Fruit fly (Drosophila melanogaster) whole organism, embryonic: ENCODE measurements around the gene CG32298.

ENCODE experiments used
- Atf6 ChIP-seq: fragments of 200-800 bp; sonication (Bioruptor generic); IDR thresholded peaks from 2 replicates; pipeline ENCODE4 v1.3.6; 2022; ENCODE audit warnings: missing biosample characterization, missing genetic modification characterization
- CG10543 ChIP-seq: fragments of 200-800 bp; sonication (Bioruptor generic); optimal IDR thresholded peaks from 3 replicates; lab custom pipeline; 2017; ENCODE audit warnings: missing biosample characterization, mild to moderate bottlenecking, missing genetic modification characterization, moderate library complexity
- CG12769 ChIP-seq: fragments of 200-800 bp; sonication (Bioruptor generic); optimal IDR thresholded peaks from 2 replicates; lab custom pipeline; 2019; ENCODE audit warnings: missing biosample characterization, mild to moderate bottlenecking, missing genetic modification characterization, moderate library complexity
- CG2116 ChIP-seq: fragments of 200-800 bp; sonication (Bioruptor generic); optimal IDR thresholded peaks from 3 replicates; lab custom pipeline; 2018; ENCODE audit warnings: missing biosample characterization, mild to moderate bottlenecking, missing genetic modification characterization
- CG31388 ChIP-seq: fragments of 200-800 bp; sonication (Bioruptor generic); optimal IDR thresholded peaks from 2 replicates; lab custom pipeline; 2016; ENCODE audit warnings: missing biosample characterization, missing genetic modification characterization
- CG3163 ChIP-seq: fragments of 200-800 bp; sonication (Bioruptor generic); optimal IDR thresholded peaks from 3 replicates; lab custom pipeline; 2016; ENCODE audit warnings: missing biosample characterization, missing genetic modification characterization
- CG3281 ChIP-seq: fragments of 200-800 bp; sonication (Bioruptor generic); optimal IDR thresholded peaks from 3 replicates; lab custom pipeline; 2017; ENCODE audit warnings: missing biosample characterization, mild to moderate bottlenecking, missing genetic modification characterization
- CG34376 ChIP-seq: fragments of 200-800 bp; sonication (Bioruptor generic); optimal IDR thresholded peaks from 2 replicates; lab custom pipeline; 2018; ENCODE audit warnings: missing biosample characterization, mild to moderate bottlenecking, missing genetic modification characterization
- CG5953 ChIP-seq: fragments of 200-800 bp; sonication (Bioruptor generic); IDR thresholded peaks from 2 replicates; pipeline ENCODE4 v1.3.6; 2022; ENCODE audit warnings: missing biosample characterization, missing genetic modification characterization
- CG7372 ChIP-seq: fragments of 200-800 bp; sonication (Bioruptor generic); IDR thresholded peaks from 2 replicates; pipeline ENCODE4 v1.3.6; 2022; ENCODE audit warnings: missing biosample characterization, missing genetic modification characterization
- CTCF ChIP-seq: fragments of 200-800 bp; sonication (Bioruptor generic); optimal IDR thresholded peaks from 2 replicates; lab custom pipeline; 2017; ENCODE audit warnings: missing biosample characterization, mild to moderate bottlenecking, missing genetic modification characterization, moderate library complexity
- Deaf1 ChIP-seq: fragments of 200-800 bp; optimal IDR thresholded peaks from 3 replicates; lab custom pipeline; 2019; ENCODE audit warnings: missing biosample characterization, mild to moderate bottlenecking, missing genetic modification characterization, moderate library complexity
- Ets65A ChIP-seq: fragments of 200-800 bp; sonication (Bioruptor generic); peaks from one replicate; lab custom pipeline; 2016; ENCODE audit warnings: missing biosample characterization, missing genetic modification characterization
- Fer1 ChIP-seq: fragments of 200-800 bp; sonication (Bioruptor generic); optimal IDR thresholded peaks from 2 replicates; lab custom pipeline; 2017; ENCODE audit warnings: missing biosample characterization, mild to moderate bottlenecking, missing genetic modification characterization
- GATAe ChIP-seq: fragments of 200-800 bp; sonication (Bioruptor generic); conservative IDR thresholded peaks from 2 replicates; pipeline ENCODE4 v1.3.6; 2022; ENCODE audit warnings: missing biosample characterization, missing genetic modification characterization
- HLH3B ChIP-seq: fragments of 200-800 bp; sonication (Bioruptor generic); IDR thresholded peaks from 2 replicates; pipeline ENCODE4 v1.3.6; 2022; ENCODE audit warnings: missing biosample characterization, missing genetic modification characterization
- Jarid2 ChIP-seq: fragments of 200-800 bp; sonication (Bioruptor generic); optimal IDR thresholded peaks from 3 replicates; lab custom pipeline; 2017; ENCODE audit warnings: mild to moderate bottlenecking, missing biosample characterization, missing genetic modification reagents, missing genetic modification characterization
- MBD-R2 ChIP-seq: fragments of 200-800 bp; sonication (Bioruptor generic); IDR thresholded peaks from 2 replicates; pipeline ENCODE4 v1.3.6; 2022; ENCODE audit warnings: missing biosample characterization, missing genetic modification characterization
- Med ChIP-seq: fragments of 200-800 bp; sonication (Bioruptor generic); peaks from one replicate; lab custom pipeline; 2016; ENCODE audit warnings: missing biosample characterization, missing genetic modification characterization, mild to moderate bottlenecking, inconsistent platforms, moderate library complexity
- NFAT ChIP-seq: fragments of 200-800 bp; sonication (Bioruptor generic); IDR thresholded peaks from 2 replicates; pipeline ENCODE4 v1.3.6; 2022; ENCODE audit warnings: missing biosample characterization, missing genetic modification characterization
- Pdp1 ChIP-seq, 2 experiments: fragments of 200-800 bp; sonication (Bioruptor generic); optimal IDR thresholded peaks; 3 replicates each; lab custom pipeline; 2016; ENCODE audit warnings: missing biosample characterization in 2 of 2, missing genetic modification characterization in 2 of 2, mild to moderate bottlenecking in 1 of 2, moderate library complexity in 1 of 2
- Rfx ChIP-seq: fragments of 200-800 bp; sonication (Bioruptor generic); IDR thresholded peaks from 2 replicates; pipeline ENCODE4 v1.3.6; 2022; ENCODE audit warnings: missing biosample characterization, missing genetic modification characterization
- TFAM ChIP-seq: fragments of 200-800 bp; sonication (Bioruptor generic); optimal IDR thresholded peaks from 2 replicates; lab custom pipeline; 2017; ENCODE audit warnings: missing biosample characterization, missing genetic modification characterization, inconsistent platforms
- Trl ChIP-seq, 3 experiments: fragments of >200 bp in 2 of 3; fragments of 200-800 bp in 1 of 3; sonication (Bioruptor generic) in 1 of 3; optimal IDR thresholded peaks; 2 replicates in 1 of 3; 3 replicates in 2 of 3; lab custom pipeline; 2016 to 2017; ENCODE audit warnings: missing biosample characterization in 1 of 3, missing genetic modification characterization in 1 of 3
- chinmo ChIP-seq: fragments of 200-800 bp; sonication (Bioruptor generic); IDR thresholded peaks from 4 replicates; pipeline ENCODE4 v1.3.6; 2022; ENCODE audit warnings: missing biosample characterization, missing genetic modification characterization; ENCODE audit not compliant: partially characterized antibody
- exex ChIP-seq: fragments of 200-800 bp; sonication (Bioruptor generic); optimal IDR thresholded peaks from 4 replicates; lab custom pipeline; 2018; ENCODE audit warnings: missing biosample characterization, mild to moderate bottlenecking, missing genetic modification characterization, moderate library complexity
- ftz-f1 ChIP-seq: fragments of 200-800 bp; sonication (Bioruptor generic); optimal IDR thresholded peaks from 2 replicates; lab custom pipeline; 2016; ENCODE audit warnings: missing biosample characterization, missing genetic modification characterization
- grn ChIP-seq: fragments of 200-800 bp; sonication (Bioruptor generic); optimal IDR thresholded peaks from 3 replicates; lab custom pipeline; 2017; ENCODE audit warnings: missing biosample characterization, missing genetic modification characterization
- mirr ChIP-seq: fragments of 200-800 bp; sonication (Bioruptor generic); optimal IDR thresholded peaks from 3 replicates; lab custom pipeline; 2018; ENCODE audit warnings: missing biosample characterization, mild to moderate bottlenecking, missing genetic modification characterization
- pfk ChIP-seq: fragments of 200-800 bp; sonication (Bioruptor generic); optimal IDR thresholded peaks from 2 replicates; lab custom pipeline; 2018; ENCODE audit warnings: missing biosample characterization, mild to moderate bottlenecking, missing genetic modification characterization, moderate library complexity
- rib ChIP-seq: fragments of 200-800 bp; sonication (Bioruptor generic); IDR thresholded peaks from 2 replicates; pipeline ENCODE4 v1.3.6; 2022; ENCODE audit warnings: missing biosample characterization, missing genetic modification characterization
- run ChIP-seq: fragments of 200-800 bp; sonication (Bioruptor generic); optimal IDR thresholded peaks from 3 replicates; lab custom pipeline; 2018; ENCODE audit warnings: missing biosample characterization, mild to moderate bottlenecking, missing genetic modification characterization
- sens ChIP-seq: fragments of 200-800 bp; sonication (Bioruptor generic); peaks from one replicate; lab custom pipeline; 2016; ENCODE audit warnings: missing biosample characterization, missing genetic modification characterization
- sug ChIP-seq: fragments of 200-800 bp; optimal IDR thresholded peaks from 2 replicates; lab custom pipeline; 2019; ENCODE audit warnings: missing biosample characterization, mild to moderate bottlenecking, missing genetic modification characterization, moderate library complexity

Gene CG32298

dm6 chr3L:2407271-2407670 lies 16.5 kb upstream of the CG32298 start:
- TF ChIP-seq CTCF, result peak; percentile 58
- no peak for TF ChIP-seq MBD-R2 (GFP tag; lab: Robert Waterston, UW)
- TF ChIP-seq Atf6 (GFP tag; lab: Robert Waterston, UW), result no peak

- TF ChIP-seq CG31388 (GFP tag; lab: Kevin White, UChicago) (no peak), Deaf1 (tag; lab: Kevin White, UChicago) (peak; percentile 18), exex (tag; lab: Kevin White, UChicago) (peak; percentile 54), CG7372 (GFP tag; lab: Robert Waterston, UW) (no peak), run (tag; lab: Kevin White, UChicago) (no peak), GATAe (GFP tag; lab: Robert Waterston, UW) (peak; percentile 18; the same call in 1 of the 2 replicates), sens (GFP tag; lab: Kevin White, UChicago) (peak; percentile 55), chinmo (GFP tag; lab: Robert Waterston, UW) (0 out of 4 replicates have a peak, but pooled peaks have one; percentile 53), grn (GFP tag; lab: Kevin White, UChicago) (peak; percentile 68), Med (GFP tag; lab: Kevin White, UChicago) (peak; percentile 47), CG34376 (peak; percentile 70), sug (tag; lab: Kevin White, UChicago) (peak; percentile 45), CG3281 (GFP tag; lab: Kevin White, UChicago) (peak; percentile 5), Fer1 (GFP tag; lab: Kevin White, UChicago) (peak; percentile 43), mirr (GFP tag; lab: Kevin White, UChicago) (peak; percentile 73)
- TF ChIP-seq, all 482 proteins: peak for 12
These were observed 11.4 kb upstream of the CG32298 start for dm6 chr3L:2402206-2402605.

dm6 chr3L:2400227-2400840 lies 9.5 kb upstream of the CG32298 start:
- TF ChIP-seq CG5953 (GFP tag; lab: Robert Waterston, UW) (no peak), CG10543 (peak; percentile 18), pfk (no peak), sug (tag; lab: Kevin White, UChicago) (peak; percentile 49), CG2116 (GFP tag; lab: Kevin White, UChicago) (no peak), TFAM (GFP tag; lab: Kevin White, UChicago) (no peak), chinmo (GFP tag; lab: Robert Waterston, UW) (peak; percentile 73; the same call in 1 of the 4 replicates), Trl (optimal IDR thresholded peaks at IDR 0.05; lab: Kevin White, UChicago) (peak; percentile 33 to 70), Trl (GFP tag; optimal IDR thresholded peaks at IDR 0.05; lab: Kevin White, UChicago) (no peak), ftz-f1 (GFP tag; lab: Kevin White, UChicago) (peak; percentile 46), exex (tag; lab: Kevin White, UChicago) (peak; percentile 45), CG34376 (peak; percentile 21), rib (GFP tag; lab: Robert Waterston, UW) (0 out of 2 replicates have a peak, but pooled peaks have one; percentile 34), Jarid2 (GFP tag; lab: Kevin White, UChicago) (peak; percentile 63), grn (GFP tag; lab: Kevin White, UChicago) (peak; percentile 43), HLH3B (no peak), Ets65A (GFP tag; lab: Kevin White, UChicago) (peak; percentile 55), Deaf1 (tag; lab: Kevin White, UChicago) (peak; percentile 27), NFAT (GFP tag; lab: Robert Waterston, UW) (peak; percentile 46), Rfx (0 out of 2 replicates have a peak, but pooled peaks have one; percentile 7), CG12769 (tag; lab: Kevin White, UChicago) (peak; percentile 62), CG3163 (GFP tag; lab: Kevin White, UChicago) (peak; percentile 84), Pdp1 (GFP tag; optimal IDR thresholded peaks at IDR 0.05; lab: Kevin White, UChicago) (peak in 1 of 2 experiments; percentile 41)
